Fruit fly (Drosophila melanogaster) whole organism, embryonic: ENCODE measurements around the gene AspRS-m.
A peak's percentile ranks its signal among the peaks of the same experiment; 100 is the strongest.

Experiments used
- Asciz ChIP-seq: fragments of 200-800 bp; sonication (Bioruptor generic); optimal IDR thresholded peaks from 2 replicates; lab custom pipeline; 2017; ENCODE audit warnings: missing biosample characterization, mild to moderate bottlenecking, missing genetic modification characterization, missing genetic modification reagents
- Bdp1 ChIP-seq: fragments of 200-800 bp; sonication (Bioruptor generic); optimal IDR thresholded peaks from 3 replicates; lab custom pipeline; 2016; ENCODE audit warnings: missing biosample characterization, missing genetic modification characterization
- CG10267 ChIP-seq: fragments of 200-800 bp; sonication (Bioruptor generic); optimal IDR thresholded peaks from 2 replicates; lab custom pipeline; 2018; ENCODE audit warnings: missing biosample characterization, mild to moderate bottlenecking, missing genetic modification characterization, moderate library complexity
- CG10543 ChIP-seq: fragments of 200-800 bp; sonication (Bioruptor generic); optimal IDR thresholded peaks from 3 replicates; lab custom pipeline; 2017; ENCODE audit warnings: missing biosample characterization, mild to moderate bottlenecking, missing genetic modification characterization, moderate library complexity
- CG12104 ChIP-seq: fragments of 200-800 bp; sonication (Bioruptor generic); optimal IDR thresholded peaks from 3 replicates; lab custom pipeline; 2016; ENCODE audit warnings: missing biosample characterization, missing genetic modification characterization
- CG12769 ChIP-seq: fragments of 200-800 bp; sonication (Bioruptor generic); optimal IDR thresholded peaks from 2 replicates; lab custom pipeline; 2019; ENCODE audit warnings: missing biosample characterization, mild to moderate bottlenecking, missing genetic modification characterization, moderate library complexity
- CG13296 ChIP-seq: fragments of 200-800 bp; sonication (Bioruptor generic); optimal IDR thresholded peaks from 3 replicates; lab custom pipeline; 2018; ENCODE audit warnings: missing biosample characterization, mild to moderate bottlenecking, missing genetic modification characterization
- CG15479 ChIP-seq: fragments of 200-800 bp; sonication (Bioruptor generic); optimal IDR thresholded peaks from 3 replicates; lab custom pipeline; 2019; ENCODE audit warnings: missing biosample characterization, mild to moderate bottlenecking, missing genetic modification characterization, moderate library complexity
- CG17328 ChIP-seq: fragments of 200-800 bp; sonication (Bioruptor generic); IDR thresholded peaks from 2 replicates; pipeline ENCODE4 v1.3.6; 2022; ENCODE audit warnings: missing biosample characterization, missing genetic modification characterization
- CG34376 ChIP-seq: fragments of 200-800 bp; sonication (Bioruptor generic); optimal IDR thresholded peaks from 2 replicates; lab custom pipeline; 2018; ENCODE audit warnings: missing biosample characterization, mild to moderate bottlenecking, missing genetic modification characterization
- CG4854 ChIP-seq: fragments of 200-800 bp; sonication (Bioruptor generic); optimal IDR thresholded peaks from 2 replicates; lab custom pipeline; 2016; ENCODE audit warnings: missing biosample characterization, missing genetic modification characterization, inconsistent platforms
- CG5180 ChIP-seq: fragments of 200-800 bp; sonication (Bioruptor generic); optimal IDR thresholded peaks from 3 replicates; lab custom pipeline; 2017; ENCODE audit warnings: missing biosample characterization, missing genetic modification characterization, mild to moderate bottlenecking, moderate library complexity, missing genetic modification reagents
- CG6175 ChIP-seq: fragments of 200-800 bp; sonication (Bioruptor generic); IDR thresholded peaks from 3 replicates; pipeline ENCODE4 v1.3.6; 2022; ENCODE audit warnings: missing biosample characterization, missing genetic modification characterization
- CG6791 ChIP-seq: fragments of 200-800 bp; sonication (Bioruptor generic); IDR thresholded peaks from 3 replicates; pipeline ENCODE4 v1.3.6; 2022; ENCODE audit warnings: missing biosample characterization, missing genetic modification characterization; ENCODE audit not compliant: partially characterized antibody
- CG6813 ChIP-seq: fragments of 200-800 bp; sonication (Bioruptor generic); optimal IDR thresholded peaks from 2 replicates; lab custom pipeline; 2017; ENCODE audit warnings: missing biosample characterization, missing genetic modification characterization, mild to moderate bottlenecking, moderate library complexity, missing genetic modification reagents
- CG7987 ChIP-seq: fragments of 200-800 bp; sonication (Bioruptor generic); optimal IDR thresholded peaks from 2 replicates; lab custom pipeline; 2018; ENCODE audit warnings: missing biosample characterization, mild to moderate bottlenecking, missing genetic modification characterization, moderate library complexity
- CG8290 ChIP-seq, 3 experiments: fragments of 200-800 bp; sonication (Bioruptor generic); optimal IDR thresholded peaks; 2 replicates each; lab custom pipeline; 2016 to 2019; ENCODE audit warnings: missing biosample characterization in 3 of 3, missing genetic modification characterization in 3 of 3, mild to moderate bottlenecking in 2 of 3, moderate library complexity in 1 of 3
- D19B ChIP-seq: fragments of 200-800 bp; sonication (Bioruptor generic); optimal IDR thresholded peaks from 2 replicates; lab custom pipeline; 2017; ENCODE audit warnings: missing biosample characterization, mild to moderate bottlenecking, missing genetic modification characterization
- Drgx ChIP-seq: fragments of 200-800 bp; sonication (Bioruptor generic); IDR thresholded peaks from 2 replicates; pipeline ENCODE4 v1.3.6; 2022; ENCODE audit warnings: missing biosample characterization, missing genetic modification characterization
- E2f2 ChIP-seq: fragments of 200-800 bp; sonication (Bioruptor generic); IDR thresholded peaks from 2 replicates; pipeline ENCODE4 v1.3.6; 2022; ENCODE audit warnings: missing biosample characterization, missing genetic modification characterization
- Ets65A ChIP-seq: fragments of 200-800 bp; sonication (Bioruptor generic); peaks from one replicate; lab custom pipeline; 2016; ENCODE audit warnings: missing biosample characterization, missing genetic modification characterization
- HHEX ChIP-seq: fragments of 200-800 bp; sonication (Bioruptor generic); optimal IDR thresholded peaks from 3 replicates; lab custom pipeline; 2017; ENCODE audit warnings: missing biosample characterization, mild to moderate bottlenecking, missing genetic modification characterization, missing genetic modification reagents
- Hr51 ChIP-seq, 2 experiments: fragments of 200-800 bp; sonication (Bioruptor generic); optimal IDR thresholded peaks; 2 replicates in 1 of 2; 3 replicates in 1 of 2; lab custom pipeline; 2016 to 2018; ENCODE audit warnings: missing biosample characterization in 2 of 2, missing genetic modification characterization in 2 of 2, mild to moderate bottlenecking in 1 of 2, moderate library complexity in 1 of 2
- Jarid2 ChIP-seq: fragments of 200-800 bp; sonication (Bioruptor generic); optimal IDR thresholded peaks from 3 replicates; lab custom pipeline; 2017; ENCODE audit warnings: mild to moderate bottlenecking, missing biosample characterization, missing genetic modification reagents, missing genetic modification characterization
- Med ChIP-seq: fragments of 200-800 bp; sonication (Bioruptor generic); peaks from one replicate; lab custom pipeline; 2016; ENCODE audit warnings: missing biosample characterization, missing genetic modification characterization, mild to moderate bottlenecking, inconsistent platforms, moderate library complexity
- Nf-YA ChIP-seq: fragments of 200-800 bp; sonication (Bioruptor generic); IDR thresholded peaks from 2 replicates; pipeline ENCODE4 v1.3.6; 2022; ENCODE audit warnings: missing biosample characterization, missing genetic modification characterization
- Opbp ChIP-seq: fragments of 200-800 bp; sonication (Bioruptor generic); IDR thresholded peaks from 3 replicates; pipeline ENCODE4 v1.3.6; 2022; ENCODE audit warnings: missing biosample characterization, missing genetic modification characterization; ENCODE audit not compliant: partially characterized antibody
- PHDP ChIP-seq: fragments of 200-800 bp; sonication (Bioruptor generic); optimal IDR thresholded peaks from 3 replicates; lab custom pipeline; 2018; ENCODE audit warnings: missing biosample characterization, mild to moderate bottlenecking, missing genetic modification characterization, moderate library complexity
- Ravus ChIP-seq: fragments of 200-800 bp; sonication (Bioruptor generic); IDR thresholded peaks from 2 replicates; pipeline ENCODE4 v1.3.6; 2022; ENCODE audit warnings: missing biosample characterization, missing genetic modification characterization
- amos ChIP-seq: fragments of 200-800 bp; sonication (Bioruptor generic); IDR thresholded peaks from 2 replicates; pipeline ENCODE4 v1.3.6; 2022; ENCODE audit warnings: missing biosample characterization, missing genetic modification characterization; ENCODE audit not compliant: partially characterized antibody
- br ChIP-seq: fragments of >200 bp; optimal IDR thresholded peaks from 2 replicates; lab custom pipeline; 2017
- cg ChIP-seq: fragments of 200-800 bp; sonication (Bioruptor generic); optimal IDR thresholded peaks from 3 replicates; lab custom pipeline; 2019; ENCODE audit warnings: missing biosample characterization, mild to moderate bottlenecking, missing genetic modification characterization, moderate library complexity
- ci ChIP-seq: fragments of 200-800 bp; sonication (Bioruptor generic); IDR thresholded peaks from 3 replicates; pipeline ENCODE4 v1.3.6; 2022; ENCODE audit warnings: missing biosample characterization, missing genetic modification characterization
- cwo ChIP-seq: fragments of 200-800 bp; sonication (Bioruptor generic); optimal IDR thresholded peaks from 3 replicates; lab custom pipeline; 2017; ENCODE audit warnings: missing biosample characterization, missing genetic modification characterization, mild to moderate bottlenecking, moderate library complexity, missing genetic modification reagents
- da ChIP-seq: fragments of 200-800 bp; sonication (Bioruptor generic); optimal IDR thresholded peaks from 2 replicates; lab custom pipeline; 2016; ENCODE audit warnings: missing biosample characterization, missing genetic modification characterization
- disco-r ChIP-seq: fragments of 200-800 bp; sonication (Bioruptor generic); optimal IDR thresholded peaks from 2 replicates; lab custom pipeline; 2016; ENCODE audit warnings: missing biosample characterization, missing genetic modification characterization
- exex ChIP-seq: fragments of 200-800 bp; sonication (Bioruptor generic); optimal IDR thresholded peaks from 4 replicates; lab custom pipeline; 2018; ENCODE audit warnings: missing biosample characterization, mild to moderate bottlenecking, missing genetic modification characterization, moderate library complexity
- gcm ChIP-seq: fragments of 200-800 bp; sonication (Bioruptor generic); optimal IDR thresholded peaks from 2 replicates; lab custom pipeline; 2019; ENCODE audit warnings: missing biosample characterization, mild to moderate bottlenecking, missing genetic modification characterization, moderate library complexity
- lab ChIP-seq: fragments of 200-800 bp; sonication (Bioruptor generic); optimal IDR thresholded peaks from 3 replicates; lab custom pipeline; 2017; ENCODE audit warnings: missing biosample characterization, missing genetic modification characterization, mild to moderate bottlenecking, moderate library complexity, missing genetic modification reagents
- sens ChIP-seq: fragments of 200-800 bp; sonication (Bioruptor generic); peaks from one replicate; lab custom pipeline; 2016; ENCODE audit warnings: missing biosample characterization, missing genetic modification characterization
- slou ChIP-seq: fragments of 200-800 bp; sonication (Bioruptor generic); optimal IDR thresholded peaks from 3 replicates; lab custom pipeline; 2016; ENCODE audit warnings: missing biosample characterization, missing genetic modification characterization
- sug ChIP-seq: fragments of 200-800 bp; optimal IDR thresholded peaks from 2 replicates; lab custom pipeline; 2019; ENCODE audit warnings: missing biosample characterization, mild to moderate bottlenecking, missing genetic modification characterization, moderate library complexity
- tll ChIP-seq, 2 experiments: fragments of 200-800 bp in 1 of 2; fragments of >200 bp in 1 of 2; sonication (Bioruptor generic) in 1 of 2; optimal IDR thresholded peaks; 2 replicates each; lab custom pipeline; 2017 to 2019; ENCODE audit warnings: missing biosample characterization in 2 of 2, missing genetic modification characterization in 2 of 2, mild to moderate bottlenecking in 1 of 2, moderate library complexity in 1 of 2
- vfl ChIP-seq: fragments of 200-800 bp; sonication (Bioruptor generic); optimal IDR thresholded peaks from 2 replicates; lab custom pipeline; 2016; ENCODE audit warnings: missing biosample characterization, missing genetic modification characterization

The AspRS-m gene

dm6 chr2L:16843336-16843735 is 16.5 kb downstream of the AspRS-m start:
- TF ChIP-seq disco-r (GFP tag; lab: Kevin White, UChicago) (no peak), CG8290 (GFP tag; optimal IDR thresholded peaks at IDR 0.05; lab: Kevin White, UChicago) (no peak), CG8290 (tag; optimal IDR thresholded peaks at IDR 0.05; lab: Kevin White, UChicago) (no peak), Drgx (GFP tag; lab: Robert Waterston, UW) (0 out of 2 replicates have a peak, but pooled peaks have one; percentile 51), CG7987 (GFP tag; lab: Kevin White, UChicago) (no peak), CG6791 (GFP tag; lab: Robert Waterston, UW) (no peak), CG4854 (no peak), CG6813 (no peak), Ets65A (peak; percentile 80)

- TF ChIP-seq tll (GFP tag; optimal IDR thresholded peaks at IDR 0.05; lab: Kevin White, UChicago) (peak in 1 of 2 experiments; percentile 54), Nf-YA (0 out of 2 replicates have a peak, but pooled peaks have one; percentile 21), gcm (GFP tag; lab: Kevin White, UChicago) (no peak), Med (peak; percentile 49), Bdp1 (no peak), sens (GFP tag; lab: Kevin White, UChicago) (peak; percentile 59), HHEX (GFP tag; lab: Kevin White, UChicago) (peak; percentile 2), amos (GFP tag; lab: Robert Waterston, UW) (no peak), Opbp (GFP tag; lab: Robert Waterston, UW) (no peak), CG8290 (GFP tag; optimal IDR thresholded peaks at IDR 0.05; lab: Kevin White, UChicago) (no peak), CG8290 (tag; optimal IDR thresholded peaks at IDR 0.05; lab: Kevin White, UChicago) (no peak), Asciz (GFP tag; lab: Kevin White, UChicago) (peak; percentile 27), CG5180 (GFP tag; lab: Kevin White, UChicago) (peak; percentile 10), CG15479 (GFP tag; lab: Kevin White, UChicago) (peak; percentile 31), ci (GFP tag; lab: Robert Waterston, UW) (0 out of 3 replicates have a peak, but pooled peaks have one; percentile 27), cg (GFP tag; lab: Kevin White, UChicago) (no peak), Ets65A (peak; percentile 70)
- TF ChIP-seq, all 482 proteins: peak for 10
Observed at dm6 chr2L:16845179-16845578, 18.3 kb downstream of the AspRS-m start.

- TF ChIP-seq CG13296 (GFP tag; lab: Kevin White, UChicago) (peak; percentile 39), CG10543 (GFP tag; lab: Kevin White, UChicago) (peak; percentile 55), sens (GFP tag; lab: Kevin White, UChicago) (peak; percentile 47), vfl (no peak), cwo (peak; percentile 15), CG8290 (GFP tag; optimal IDR thresholded peaks at IDR 0.05; lab: Kevin White, UChicago) (no peak), CG8290 (tag; optimal IDR thresholded peaks at IDR 0.05; lab: Kevin White, UChicago) (peak in 1 of 2 experiments; percentile 18), CG12769 (tag; lab: Kevin White, UChicago) (peak; percentile 15), sug (tag; lab: Kevin White, UChicago) (peak; percentile 76), slou (no peak), CG17328 (GFP tag; lab: Robert Waterston, UW) (no peak), Med (peak; percentile 73), CG10267 (tag; lab: Kevin White, UChicago) (no peak), Jarid2 (GFP tag; lab: Kevin White, UChicago) (no peak), CG6175 (peak; percentile 88; the same call in 2 of the 3 replicates), Ravus (GFP tag; lab: Robert Waterston, UW) (no peak), lab (GFP tag; lab: Kevin White, UChicago) (peak; percentile 39), CG12104 (GFP tag; lab: Kevin White, UChicago) (no peak), PHDP (tag; lab: Kevin White, UChicago) (no peak), Hr51 (GFP tag; optimal IDR thresholded peaks at IDR 0.05; lab: Kevin White, UChicago) (peak in 1 of 2 experiments; percentile 1), CG7987 (GFP tag; lab: Kevin White, UChicago) (peak; percentile 5), br (lab: Kevin White, UChicago) (no peak), exex (tag; lab: Kevin White, UChicago) (peak; percentile 71), E2f2 (0 out of 2 replicates have a peak, but pooled peaks have one; percentile 14), da (GFP tag; lab: Kevin White, UChicago) (no peak), D19B (no peak), CG34376 (peak; percentile 44)
Observed at dm6 chr2L:16846742-16847346, 20.0 kb downstream of the AspRS-m start.
